Fruit fly (Drosophila melanogaster): ENCODE measurements around the gene ush.

The ush gene

dm6 chr2L:493274-493673 lies 17.3 kb downstream of the ush start:
- TF ChIP-seq psq (optimal IDR thresholded peaks at IDR 0.05) (no peak), CG8478 (optimal IDR thresholded peaks at IDR 0.05) (no peak)

DNA sequence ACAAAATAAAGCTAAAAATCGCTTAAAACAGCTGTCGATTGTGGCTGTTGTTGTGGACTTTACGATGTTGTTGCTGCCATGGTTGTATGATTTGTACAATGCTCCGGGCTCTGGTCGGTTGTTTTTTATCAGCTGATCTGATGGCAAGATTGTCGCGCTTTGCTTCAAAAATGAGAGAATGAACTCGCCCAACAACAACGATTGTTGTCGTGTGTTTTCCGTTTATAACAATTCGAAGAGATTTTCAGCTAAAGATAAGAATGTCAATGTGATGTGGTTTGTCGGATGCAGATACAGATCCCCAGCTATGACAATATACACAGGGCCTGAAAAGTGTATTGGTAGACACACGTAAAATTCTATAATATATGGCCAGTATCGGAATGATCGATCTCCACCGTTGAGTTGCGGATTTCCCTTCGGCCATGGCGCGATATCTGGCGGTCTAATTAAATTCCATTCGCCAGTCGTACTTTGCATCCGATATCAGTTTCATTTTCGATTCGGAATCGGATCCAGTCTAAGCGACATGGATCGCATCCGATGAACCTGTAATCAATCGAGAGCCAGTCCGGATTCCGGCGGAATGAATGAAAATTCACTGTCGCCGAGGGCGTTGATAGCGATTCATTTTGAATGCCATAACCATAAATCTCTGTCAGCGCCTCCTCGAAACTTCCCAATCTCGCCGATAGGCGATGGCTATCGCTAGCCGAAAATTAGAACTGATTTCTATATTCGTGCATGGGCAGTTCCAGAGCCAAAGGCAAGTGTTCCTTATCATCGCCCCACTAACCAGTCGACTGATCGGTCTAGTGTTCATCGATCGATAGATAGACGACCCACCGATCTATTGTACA lies 19.6 kb downstream of the ush start:
- TF ChIP-seq EcR (GFP tag; optimal IDR thresholded peaks at IDR 0.05) (no peak), pan (optimal IDR thresholded peaks at IDR 0.05) (no peak), usp (GFP tag; optimal IDR thresholded peaks at IDR 0.05) (no peak), CG8478 (optimal IDR thresholded peaks at IDR 0.05) (no peak), Dll (optimal IDR thresholded peaks at IDR 0.05) (no peak), psq (optimal IDR thresholded peaks at IDR 0.05) (no peak)

- TF ChIP-seq psq (optimal IDR thresholded peaks at IDR 0.05) = no peak
- no peak for TF ChIP-seq pan (optimal IDR thresholded peaks at IDR 0.05)
- no peak for TF ChIP-seq usp (GFP tag; optimal IDR thresholded peaks at IDR 0.05)
- no peak for TF ChIP-seq Dll (optimal IDR thresholded peaks at IDR 0.05)
- TF ChIP-seq CG8478 (optimal IDR thresholded peaks at IDR 0.05) = no peak
- no peak for TF ChIP-seq EcR (GFP tag; optimal IDR thresholded peaks at IDR 0.05)
These were observed 20.4 kb downstream of the ush start for dm6 chr2L:496436-496835.

DNA sequence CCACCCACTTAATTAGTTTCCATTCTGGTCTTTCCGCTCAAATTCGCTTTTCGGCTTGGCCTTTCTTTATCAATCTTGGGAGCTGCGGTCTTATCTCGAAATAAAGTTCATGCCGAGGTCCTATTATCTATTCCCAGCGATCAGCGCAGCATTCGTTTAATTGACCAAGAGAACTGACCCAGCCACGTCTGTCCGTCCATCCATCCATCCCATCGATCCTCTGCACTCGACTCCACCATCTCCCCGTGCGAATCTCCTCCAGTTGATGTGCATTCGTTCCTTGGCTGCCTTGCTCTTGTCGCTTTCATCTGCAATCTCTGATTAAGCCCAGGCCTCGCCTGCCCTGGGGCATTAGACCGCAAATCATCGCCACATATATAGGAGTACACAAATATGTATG lies 20.8 kb downstream of the ush start:
- TF ChIP-seq Dll (optimal IDR thresholded peaks at IDR 0.05) (no peak), CG8478 (optimal IDR thresholded peaks at IDR 0.05) (no peak), pan (optimal IDR thresholded peaks at IDR 0.05) (no peak), EcR (GFP tag; optimal IDR thresholded peaks at IDR 0.05) (no peak), psq (optimal IDR thresholded peaks at IDR 0.05) (no peak), usp (GFP tag; optimal IDR thresholded peaks at IDR 0.05) (no peak)

DNA sequence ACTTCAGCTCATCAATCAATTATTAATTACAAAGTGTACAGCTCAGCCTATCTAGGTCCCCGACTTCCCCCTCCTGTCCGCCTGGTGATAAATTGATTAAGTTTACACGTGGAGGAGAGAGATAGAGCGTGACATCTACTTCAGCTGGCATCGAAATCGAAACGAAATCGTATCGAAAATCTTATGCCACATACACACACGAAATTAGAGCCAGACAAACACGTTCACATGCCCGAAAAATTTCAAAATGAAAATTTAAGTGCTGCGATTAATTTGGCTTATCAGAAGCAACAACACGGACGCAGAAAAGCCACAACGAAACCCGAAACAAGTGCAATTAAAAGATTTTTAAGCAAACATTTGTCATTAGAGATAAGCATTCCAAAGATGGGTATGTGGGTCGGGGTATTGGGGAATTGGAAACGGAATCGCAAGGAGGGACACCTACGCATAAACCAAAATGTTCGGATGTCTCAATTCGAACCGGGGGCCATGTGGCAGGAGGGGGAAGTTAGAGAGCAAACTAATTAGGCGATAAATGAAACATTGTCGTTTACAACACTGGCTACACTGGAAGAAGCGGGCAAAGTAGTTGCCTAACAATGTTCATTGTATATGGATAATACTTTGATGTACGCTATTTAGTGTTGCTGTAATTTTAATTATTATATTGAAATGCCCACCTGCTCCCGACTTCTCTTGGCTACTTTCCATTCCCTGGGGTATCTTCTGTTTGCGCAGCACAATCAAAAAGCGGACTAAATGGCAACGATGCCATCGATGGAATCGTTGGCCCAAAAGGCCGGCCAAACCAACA lies 21.8 kb downstream of the ush start:
- TF ChIP-seq EcR (GFP tag; optimal IDR thresholded peaks at IDR 0.05) = no peak
- TF ChIP-seq Dll (optimal IDR thresholded peaks at IDR 0.05) = no peak
- no peak for TF ChIP-seq pan (optimal IDR thresholded peaks at IDR 0.05)
- TF ChIP-seq psq (optimal IDR thresholded peaks at IDR 0.05) = no peak
- TF ChIP-seq CG8478 (optimal IDR thresholded peaks at IDR 0.05) = no peak
- TF ChIP-seq usp (GFP tag; optimal IDR thresholded peaks at IDR 0.05) = no peak

dm6 chr2L:498474-498821 lies 22.4 kb downstream of the ush start:
- TF ChIP-seq pan (optimal IDR thresholded peaks at IDR 0.05) = no peak
- no peak for TF ChIP-seq usp (GFP tag; optimal IDR thresholded peaks at IDR 0.05)

DNA sequence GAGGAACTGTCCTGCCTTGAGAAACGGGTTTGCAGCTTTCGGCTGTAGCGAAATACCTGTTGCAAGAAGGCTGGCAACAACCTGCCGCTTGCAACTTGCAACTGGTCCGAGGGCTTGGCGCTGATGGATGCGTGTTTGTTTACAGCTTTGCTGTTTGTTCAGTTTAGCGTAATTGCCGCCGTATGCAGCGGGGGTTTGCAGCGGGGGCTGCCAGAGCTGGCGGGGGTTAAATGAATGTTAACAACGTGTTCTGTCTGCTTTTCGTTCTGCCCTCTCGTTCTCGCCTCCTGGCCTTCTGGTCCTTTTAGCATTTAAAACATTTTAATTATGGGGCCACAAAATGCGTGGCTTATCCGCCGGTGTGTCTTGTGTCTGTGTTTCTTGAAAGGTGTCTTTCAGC lies 23.9 kb downstream of the ush start:
- TF ChIP-seq Dll (optimal IDR thresholded peaks at IDR 0.05) (peak; percentile 49), psq (optimal IDR thresholded peaks at IDR 0.05) (no peak), EcR (GFP tag; optimal IDR thresholded peaks at IDR 0.05) (no peak)

DNA sequence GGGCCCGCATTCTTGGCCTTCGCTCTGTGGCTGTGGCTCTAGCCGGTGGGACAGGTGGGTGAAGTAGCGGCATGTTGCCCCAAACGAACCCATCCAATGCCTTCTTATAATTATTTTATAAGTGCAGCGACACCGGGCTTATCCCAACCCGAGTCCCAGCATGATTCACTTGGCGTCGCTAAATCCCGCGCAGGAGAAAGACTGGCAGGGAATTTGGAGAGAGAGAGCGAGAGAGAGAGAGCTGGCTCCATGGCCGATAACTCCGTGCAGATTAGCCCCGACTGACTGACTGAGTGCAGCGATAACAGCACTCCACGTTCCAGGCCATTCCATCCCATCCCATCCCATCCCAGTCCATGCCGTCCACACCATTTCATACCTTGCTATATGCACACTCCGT lies 25.6 kb downstream of the ush start:
- TF ChIP-seq pan (optimal IDR thresholded peaks at IDR 0.05) = no peak
- no peak for TF ChIP-seq Dll (optimal IDR thresholded peaks at IDR 0.05)
- no peak for TF ChIP-seq usp (GFP tag; optimal IDR thresholded peaks at IDR 0.05)
- no peak for TF ChIP-seq EcR (GFP tag; optimal IDR thresholded peaks at IDR 0.05)
- no peak for TF ChIP-seq psq (optimal IDR thresholded peaks at IDR 0.05)
- TF ChIP-seq CG8478 (optimal IDR thresholded peaks at IDR 0.05) = no peak

DNA sequence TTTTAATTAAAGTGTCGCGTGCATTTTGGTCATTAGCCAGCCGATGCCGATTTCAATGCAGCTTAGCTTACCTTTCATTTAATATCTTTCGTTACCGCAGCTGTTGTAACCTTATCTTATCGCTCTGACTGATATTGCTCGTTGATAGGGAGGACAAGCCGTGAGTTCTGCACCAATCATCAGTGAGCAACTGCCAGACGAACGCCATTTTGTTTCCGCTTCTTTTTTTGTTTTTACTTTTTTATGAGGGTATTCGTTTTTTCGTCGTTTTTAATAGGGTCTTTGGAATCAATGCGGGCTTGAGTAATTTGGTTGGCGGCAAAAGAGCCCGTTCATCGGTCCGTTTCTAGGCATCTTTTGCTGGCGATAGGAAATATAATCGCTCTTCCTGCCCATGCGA lies 29.0 kb downstream of the ush start:
- TF ChIP-seq CG8478 (optimal IDR thresholded peaks at IDR 0.05) (no peak), usp (GFP tag; optimal IDR thresholded peaks at IDR 0.05) (no peak), EcR (GFP tag; optimal IDR thresholded peaks at IDR 0.05) (no peak), psq (optimal IDR thresholded peaks at IDR 0.05) (no peak), Dll (optimal IDR thresholded peaks at IDR 0.05) (no peak), pan (optimal IDR thresholded peaks at IDR 0.05) (no peak)

dm6 chr2L:506443-506842 lies 30.4 kb downstream of the ush start:
- TF ChIP-seq Dll (optimal IDR thresholded peaks at IDR 0.05) (no peak), CG8478 (optimal IDR thresholded peaks at IDR 0.05) (no peak), psq (optimal IDR thresholded peaks at IDR 0.05) (no peak), usp (GFP tag; optimal IDR thresholded peaks at IDR 0.05) (no peak), EcR (GFP tag; optimal IDR thresholded peaks at IDR 0.05) (no peak), pan (optimal IDR thresholded peaks at IDR 0.05) (no peak)

DNA sequence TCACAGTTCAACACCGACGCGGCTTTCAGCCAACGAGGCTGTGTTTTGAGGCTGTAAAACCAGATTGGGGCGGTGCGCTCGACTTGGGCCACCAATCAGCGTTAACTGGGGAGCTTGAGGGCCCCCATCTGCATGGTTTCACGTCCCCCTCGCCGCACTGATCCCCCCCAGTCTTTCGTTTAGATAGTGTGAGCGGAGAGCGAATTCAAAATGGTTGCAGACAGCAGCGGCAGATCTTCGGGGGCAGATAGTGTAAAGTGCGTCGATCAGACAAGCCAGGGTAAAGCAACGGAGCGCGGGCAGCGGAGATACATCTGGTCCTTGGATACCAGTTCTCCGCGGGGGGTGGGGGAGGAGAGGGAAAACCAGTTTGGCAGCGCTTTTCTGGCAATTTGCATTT lies 31.1 kb downstream of the ush start:
- TF ChIP-seq usp (GFP tag; optimal IDR thresholded peaks at IDR 0.05) (no peak), EcR (GFP tag; optimal IDR thresholded peaks at IDR 0.05) (no peak), pan (optimal IDR thresholded peaks at IDR 0.05) (no peak)

DNA sequence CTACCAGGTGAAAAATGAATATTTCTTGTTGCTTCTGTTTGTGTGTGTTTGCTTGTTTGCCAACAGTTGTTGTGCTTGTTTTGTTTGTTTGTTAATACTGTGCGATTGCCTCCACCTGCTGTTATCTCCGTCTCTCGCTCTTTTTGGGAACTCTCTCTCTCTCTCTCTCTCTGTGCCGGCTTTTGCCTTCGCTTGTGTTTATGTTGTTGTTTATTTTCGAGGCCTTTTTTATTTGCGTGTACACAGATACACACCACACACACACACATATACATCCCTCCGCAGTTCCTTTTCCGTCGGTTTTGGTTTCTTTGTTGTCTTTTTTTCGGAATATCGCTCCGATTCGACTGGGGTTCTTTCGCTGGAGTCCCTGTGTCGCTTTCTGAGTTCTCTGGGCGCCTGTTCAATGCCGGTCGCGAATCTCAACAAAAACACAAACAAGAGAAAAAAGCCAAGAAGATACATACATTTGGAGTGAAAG lies 34.6 kb downstream of the ush start:
- TF ChIP-seq CG8478 (optimal IDR thresholded peaks at IDR 0.05) (no peak), Dll (optimal IDR thresholded peaks at IDR 0.05) (peak; percentile 44)

DNA sequence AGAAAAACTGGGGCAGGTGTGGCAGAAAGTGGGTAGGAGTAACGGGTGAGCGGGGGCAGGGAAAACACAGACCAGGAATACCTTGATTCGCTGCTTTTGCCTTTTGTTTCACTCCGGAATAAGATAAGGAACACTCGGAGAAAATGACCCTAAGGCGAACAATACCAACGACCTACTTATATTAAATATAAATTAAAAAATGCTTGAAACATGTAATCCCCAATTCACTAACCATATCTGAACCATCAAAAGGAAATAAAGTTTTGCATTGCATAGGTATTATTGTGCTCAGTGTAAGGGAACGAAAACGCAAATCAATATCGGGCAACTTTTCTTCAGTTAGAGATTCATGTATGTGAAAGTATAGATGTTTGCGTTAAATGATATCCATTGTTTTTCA lies 36.0 kb downstream of the ush start:
- TF ChIP-seq pan (optimal IDR thresholded peaks at IDR 0.05) (no peak), Dll (optimal IDR thresholded peaks at IDR 0.05) (no peak)
